Fruit fly (Drosophila melanogaster): Measurements from ENCODE around the gene CG17636.

DNA sequence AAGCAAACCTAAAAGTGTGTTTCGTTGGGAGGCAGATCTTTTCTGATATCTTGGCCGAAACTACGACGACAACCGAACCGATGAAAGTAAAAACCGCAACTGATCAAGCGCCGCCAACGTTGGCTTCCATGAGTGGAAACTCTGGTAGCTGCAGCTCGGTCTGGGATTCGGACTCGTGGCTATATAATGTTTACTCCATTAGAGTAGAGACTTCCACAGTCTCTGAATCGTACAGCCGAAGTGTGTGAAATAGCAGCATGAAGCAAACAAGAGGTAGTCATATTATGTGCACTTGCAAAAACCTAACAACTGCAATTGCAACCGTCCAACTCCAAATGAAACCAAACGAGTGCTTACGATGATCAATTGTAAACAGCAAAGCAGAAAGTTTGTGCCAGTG is 21.8 kb upstream of the CG17636 start, which contains the start of gene CG17707:
- no peak for TF ChIP-seq CG8478 (optimal IDR thresholded peaks at IDR 0.05)
- TF ChIP-seq EcR (GFP tag; optimal IDR thresholded peaks at IDR 0.05): no peak
- TF ChIP-seq psq (optimal IDR thresholded peaks at IDR 0.05): no peak
- TF ChIP-seq usp (GFP tag; optimal IDR thresholded peaks at IDR 0.05): no peak
- TF ChIP-seq pan (optimal IDR thresholded peaks at IDR 0.05): no peak
